Fruit fly (Drosophila melanogaster): ENCODE measurements around the gene CG14000.

- TF ChIP-seq CG8478 (optimal IDR thresholded peaks at IDR 0.05) (no peak), CTCF (optimal IDR thresholded peaks at IDR 0.05) (no peak)
These were observed 46.6 kb upstream of the CG14000 start, which contains the start of the genes CG13998 and Vm26Ab for dm6 chr2L:5956706-5957105.

Data from S2 (cell line).